Worm (Caenorhabditis elegans): ENCODE measurements around the gene nhr-72.

The nhr-72 gene

ce11 chrII:3815445-3816208 lies 34.9 kb downstream of the nhr-72 start (continued):
- TF ChIP-seq nhr-102 (tag; optimal IDR thresholded peaks at IDR 0.05) (no peak), nhr-111 (GFP tag; optimal IDR thresholded peaks at IDR 0.05) (no peak), lin-13 (GFP tag; optimal IDR thresholded peaks at IDR 0.05) (no peak), nhr-28 (tag; optimal IDR thresholded peaks at IDR 0.05) (peak; percentile 74), nhr-76 (tag; optimal IDR thresholded peaks at IDR 0.05) (no peak), lir-3 (tag; optimal IDR thresholded peaks at IDR 0.05) (no peak), sdz-12 (GFP tag; optimal IDR thresholded peaks at IDR 0.05) (no peak), nhr-42 (GFP tag; IDR thresholded peaks at IDR 0.05) (no peak), hlh-11 (tag; optimal IDR thresholded peaks at IDR 0.05) (peak; percentile 45), ceh-28 (tag; optimal IDR thresholded peaks at IDR 0.05) (no peak), hmg-1.1 (GFP tag; IDR thresholded peaks at IDR 0.05) (no peak), dve-1 (tag; optimal IDR thresholded peaks at IDR 0.05; ENCODE audit: insufficient read depth) (peak; percentile 49), ama-1 (optimal IDR thresholded peaks at IDR 0.05) (no peak), mep-1 (tag; optimal IDR thresholded peaks at IDR 0.05) (no peak), F26F4.8 (GFP tag; conservative IDR thresholded peaks at IDR 0.05) (no peak), nhr-237 (tag; optimal IDR thresholded peaks at IDR 0.05) (no peak), mes-2 (tag; optimal IDR thresholded peaks at IDR 0.05; ENCODE audit: poor library complexity, severe bottlenecking) (peak; percentile 38), nhr-48 (tag; optimal IDR thresholded peaks at IDR 0.05) (no peak), zfp-3 (GFP tag; conservative IDR thresholded peaks at IDR 0.05) (no peak), spr-3 (GFP tag; optimal IDR thresholded peaks at IDR 0.05) (no peak), ztf-11 (tag; optimal IDR thresholded peaks at IDR 0.05) (no peak), unc-39 (tag; optimal IDR thresholded peaks at IDR 0.05) (no peak), nhr-25 (tag; optimal IDR thresholded peaks at IDR 0.05; ENCODE audit: borderline replicate concordance, insufficient read depth) (no peak), nhr-6 (tag; optimal IDR thresholded peaks at IDR 0.05) (peak; percentile 40), hlh-30 (tag; optimal IDR thresholded peaks at IDR 0.05; ENCODE audit: insufficient read depth) (no peak), fkh-10 (GFP tag; optimal IDR thresholded peaks at IDR 0.05) (no peak)

ce11 chrII:3811816-3812332 lies 38.7 kb downstream of the nhr-72 start, which contains the start of gene lido-15:
Gene lido-15, plus strand, starts transcription at chrII:3812282.
- TF ChIP-seq Y75B8A.6 (GFP tag; IDR thresholded peaks at IDR 0.05) (no peak), hlh-30 (tag; optimal IDR thresholded peaks at IDR 0.05; ENCODE audit: insufficient read depth) (peak; percentile 51), unc-62 (GFP tag; optimal IDR thresholded peaks at IDR 0.05 in 1 of 2) (peak in 1 of 2 experiments; percentile 64), unc-62 (tag; optimal IDR thresholded peaks at IDR 0.05) (no peak), lin-38 (GFP tag; IDR thresholded peaks at IDR 0.05) (peak; percentile 42)

DNA sequence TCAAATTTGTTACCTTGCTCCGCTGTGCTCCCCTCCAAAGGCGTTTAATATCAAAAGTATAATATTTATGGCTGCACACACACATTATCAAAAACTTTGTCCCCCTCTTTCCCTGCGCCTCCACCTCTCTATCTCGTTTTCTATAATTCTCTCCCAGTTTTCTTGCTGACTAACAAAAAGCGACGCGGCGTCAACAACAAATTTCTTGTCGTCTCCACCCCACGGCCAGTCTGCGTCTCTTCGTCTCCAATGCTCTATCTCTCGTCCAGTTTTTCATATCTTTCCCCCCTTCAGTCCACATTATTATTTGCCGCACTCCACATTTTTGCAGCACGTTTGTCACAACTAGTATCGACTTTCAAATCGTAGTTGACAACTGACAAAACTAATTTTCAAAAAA lies 40.0 kb downstream of the nhr-72 start:
- TF ChIP-seq hlh-30 (tag; optimal IDR thresholded peaks at IDR 0.05; ENCODE audit: insufficient read depth) (peak; percentile 34), F49E8.2 (tag; optimal IDR thresholded peaks at IDR 0.05; ENCODE audit: borderline replicate concordance) (no peak), spr-3 (GFP tag; optimal IDR thresholded peaks at IDR 0.05) (no peak), ceh-62 (tag; optimal IDR thresholded peaks at IDR 0.05) (no peak), rbr-2 (tag; optimal IDR thresholded peaks at IDR 0.05) (peak; percentile 68), dmd-9 (GFP tag; IDR thresholded peaks at IDR 0.05) (no peak), ceh-82 (tag; optimal IDR thresholded peaks at IDR 0.05) (no peak), jun-1 (tag; optimal IDR thresholded peaks at IDR 0.05) (no peak), tra-1 (GFP tag; IDR thresholded peaks at IDR 0.05) (no peak), pha-4 (GFP tag; IDR thresholded peaks at IDR 0.05) (no peak), pha-4 (tag; optimal IDR thresholded peaks at IDR 0.05) (peak; percentile 75), Y105C5A.15 (GFP tag; IDR thresholded peaks at IDR 0.05) (no peak), nhr-6 (tag; optimal IDR thresholded peaks at IDR 0.05) (peak; percentile 42), nhr-41 (GFP tag; IDR thresholded peaks at IDR 0.05) (no peak), ceh-44 (GFP tag; IDR thresholded peaks at IDR 0.05) (no peak), unc-62 (GFP tag; optimal IDR thresholded peaks at IDR 0.05 in 1 of 2) (peak in 1 of 2 experiments; percentile 81), unc-62 (tag; optimal IDR thresholded peaks at IDR 0.05) (no peak), dmd-8 (GFP tag; IDR thresholded peaks at IDR 0.05) (no peak), aly-2 (tag; optimal IDR thresholded peaks at IDR 0.05) (no peak), pqm-1 (tag; optimal IDR thresholded peaks at IDR 0.05) (peak; percentile 35), unc-39 (tag; optimal IDR thresholded peaks at IDR 0.05) (no peak), unc-130 (GFP tag; optimal IDR thresholded peaks at IDR 0.05) (no peak), php-3 (GFP tag; IDR thresholded peaks at IDR 0.05) (0 out of 2 replicates have a peak, but pooled peaks have one; percentile 36), nhr-28 (tag; optimal IDR thresholded peaks at IDR 0.05) (peak; percentile 76)
